Fruit fly (Drosophila melanogaster) whole organism, embryonic: ENCODE data around the gene CG31038.

Experiments
- Ada2b ChIP-seq: fragments of 200-800 bp; sonication (Bioruptor generic); IDR thresholded peaks from 2 replicates; pipeline ENCODE4 v1.3.6; 2022; ENCODE audit warnings: missing biosample characterization, missing genetic modification characterization
- CG1024 ChIP-seq: fragments of 200-800 bp; sonication (Bioruptor generic); IDR thresholded peaks from 2 replicates; pipeline ENCODE4 v1.3.6; 2022; ENCODE audit warnings: missing biosample characterization, missing genetic modification characterization
- CG10979 ChIP-seq: fragments of 200-800 bp; sonication (Bioruptor generic); optimal IDR thresholded peaks from 2 replicates; lab custom pipeline; 2018; ENCODE audit warnings: missing biosample characterization, mild to moderate bottlenecking, missing genetic modification characterization, moderate library complexity
- CG11085 ChIP-seq: fragments of 200-800 bp; sonication (Bioruptor generic); IDR thresholded peaks from 2 replicates; pipeline ENCODE4 v1.3.6; 2022; ENCODE audit warnings: missing biosample characterization, missing genetic modification characterization
- CG12659 ChIP-seq: fragments of 200-800 bp; sonication (Bioruptor generic); optimal IDR thresholded peaks from 3 replicates; lab custom pipeline; 2017; ENCODE audit warnings: mild to moderate bottlenecking, missing biosample characterization, missing genetic modification reagents, missing genetic modification characterization
- CG1529 ChIP-seq: fragments of 200-800 bp; sonication (Bioruptor generic); optimal IDR thresholded peaks from 3 replicates; lab custom pipeline; 2018; ENCODE audit warnings: missing biosample characterization, missing genetic modification characterization
- CG16863 ChIP-seq: fragments of 200-800 bp; sonication (Bioruptor generic); optimal IDR thresholded peaks from 3 replicates; lab custom pipeline; 2016; ENCODE audit warnings: missing biosample characterization, missing genetic modification characterization
- CG17912 ChIP-seq: fragments of 200-800 bp; sonication (Bioruptor generic); optimal IDR thresholded peaks from 2 replicates; lab custom pipeline; 2018; ENCODE audit warnings: missing biosample characterization, mild to moderate bottlenecking, missing genetic modification characterization
- CG2129 ChIP-seq: fragments of 200-800 bp; sonication (Bioruptor generic); IDR thresholded peaks from 2 replicates; pipeline ENCODE4 v1.3.6; 2022; ENCODE audit warnings: missing biosample characterization, missing genetic modification characterization; ENCODE audit not compliant: partially characterized antibody
- CG3065 ChIP-seq: fragments of 200-800 bp; sonication (Bioruptor generic); optimal IDR thresholded peaks from 2 replicates; lab custom pipeline; 2016; ENCODE audit warnings: missing biosample characterization, missing genetic modification characterization
- CG31365 ChIP-seq: fragments of 200-800 bp; sonication (Bioruptor generic); optimal IDR thresholded peaks from 2 replicates; lab custom pipeline; 2018; ENCODE audit warnings: missing biosample characterization, mild to moderate bottlenecking, missing genetic modification characterization
- CG3995 ChIP-seq: fragments of 200-800 bp; sonication (Bioruptor generic); optimal IDR thresholded peaks from 3 replicates; lab custom pipeline; 2016; ENCODE audit warnings: missing biosample characterization, missing genetic modification characterization
- CG7556 ChIP-seq: fragments of 200-800 bp; sonication (Bioruptor generic); optimal IDR thresholded peaks from 2 replicates; lab custom pipeline; 2017; ENCODE audit warnings: missing biosample characterization, mild to moderate bottlenecking, missing genetic modification characterization
- CG7745 ChIP-seq: fragments of 200-800 bp; sonication (Bioruptor generic); optimal IDR thresholded peaks from 2 replicates; lab custom pipeline; 2018; ENCODE audit warnings: missing biosample characterization, mild to moderate bottlenecking, missing genetic modification characterization, moderate library complexity
- CG8089 ChIP-seq: fragments of 200-800 bp; sonication (Bioruptor generic); optimal IDR thresholded peaks from 3 replicates; lab custom pipeline; 2016; ENCODE audit warnings: missing biosample characterization, missing genetic modification characterization
- CG9817 ChIP-seq: fragments of 200-800 bp; sonication (Bioruptor generic); optimal IDR thresholded peaks from 2 replicates; lab custom pipeline; 2018; ENCODE audit warnings: missing biosample characterization, mild to moderate bottlenecking, missing genetic modification characterization, moderate library complexity
- Dek ChIP-seq: fragments of 200-800 bp; sonication (Bioruptor generic); optimal IDR thresholded peaks from 3 replicates; lab custom pipeline; 2019; ENCODE audit warnings: missing biosample characterization, mild to moderate bottlenecking, missing genetic modification characterization, moderate library complexity
- Ets65A ChIP-seq: fragments of 200-800 bp; sonication (Bioruptor generic); peaks from one replicate; lab custom pipeline; 2016; ENCODE audit warnings: missing biosample characterization, missing genetic modification characterization
- HHEX ChIP-seq: fragments of 200-800 bp; sonication (Bioruptor generic); optimal IDR thresholded peaks from 3 replicates; lab custom pipeline; 2017; ENCODE audit warnings: missing biosample characterization, mild to moderate bottlenecking, missing genetic modification characterization, missing genetic modification reagents
- Kr ChIP-seq: fragments of 200-800 bp; sonication (Bioruptor generic); optimal IDR thresholded peaks from 2 replicates; lab custom pipeline; 2017; ENCODE audit warnings: missing biosample characterization, mild to moderate bottlenecking, missing genetic modification characterization
- Mrtf ChIP-seq: fragments of 200-800 bp; sonication (Bioruptor generic); IDR thresholded peaks from 3 replicates; pipeline ENCODE4 v1.3.6; 2022; ENCODE audit warnings: missing biosample characterization, missing genetic modification characterization
- Nf-YA ChIP-seq: fragments of 200-800 bp; sonication (Bioruptor generic); IDR thresholded peaks from 2 replicates; pipeline ENCODE4 v1.3.6; 2022; ENCODE audit warnings: missing biosample characterization, missing genetic modification characterization
- Oaz ChIP-seq: fragments of 200-800 bp; sonication (Bioruptor generic); IDR thresholded peaks from 2 replicates; pipeline ENCODE4 v1.3.6; 2022; ENCODE audit warnings: missing biosample characterization, missing genetic modification characterization
- Ptx1 ChIP-seq: fragments of 200-800 bp; sonication (Bioruptor generic); IDR thresholded peaks from 2 replicates; pipeline ENCODE4 v1.3.6; 2022; ENCODE audit warnings: missing biosample characterization, missing genetic modification characterization
- Rfx ChIP-seq: fragments of 200-800 bp; sonication (Bioruptor generic); IDR thresholded peaks from 2 replicates; pipeline ENCODE4 v1.3.6; 2022; ENCODE audit warnings: missing biosample characterization, missing genetic modification characterization
- TFAM ChIP-seq: fragments of 200-800 bp; sonication (Bioruptor generic); optimal IDR thresholded peaks from 2 replicates; lab custom pipeline; 2017; ENCODE audit warnings: missing biosample characterization, missing genetic modification characterization, inconsistent platforms
- Taf1 ChIP-seq: fragments of 200-800 bp; sonication (Bioruptor generic); IDR thresholded peaks from 2 replicates; pipeline ENCODE4 v1.3.6; 2022; ENCODE audit warnings: missing biosample characterization, missing genetic modification characterization
- Vsx1 ChIP-seq: fragments of 200-800 bp; sonication (Bioruptor generic); optimal IDR thresholded peaks from 2 replicates; lab custom pipeline; 2017; ENCODE audit warnings: missing biosample characterization, mild to moderate bottlenecking, missing genetic modification characterization, missing genetic modification reagents
- YL-1 ChIP-seq: fragments of 200-800 bp; sonication (Bioruptor generic); optimal IDR thresholded peaks from 3 replicates; lab custom pipeline; 2017; ENCODE audit warnings: missing biosample characterization, mild to moderate bottlenecking, missing genetic modification characterization
- ase ChIP-seq: fragments of 200-800 bp; sonication (Bioruptor generic); IDR thresholded peaks from 3 replicates; pipeline ENCODE4 v1.3.6; 2022; ENCODE audit warnings: missing biosample characterization, missing genetic modification characterization
- az2 ChIP-seq: fragments of 200-800 bp; sonication (Bioruptor generic); optimal IDR thresholded peaks from 3 replicates; lab custom pipeline; 2016; ENCODE audit warnings: missing biosample characterization, missing genetic modification characterization
- bsh ChIP-seq, 2 experiments: fragments of 200-800 bp; sonication (Bioruptor generic); optimal IDR thresholded peaks; 2 replicates each; lab custom pipeline; 2017 to 2018; ENCODE audit warnings: mild to moderate bottlenecking in 2 of 2, missing biosample characterization in 2 of 2, missing genetic modification characterization in 2 of 2, moderate library complexity in 1 of 2
- dmrt99B ChIP-seq: fragments of 200-800 bp; sonication (Bioruptor generic); optimal IDR thresholded peaks from 2 replicates; lab custom pipeline; 2018; ENCODE audit warnings: missing biosample characterization, mild to moderate bottlenecking, missing genetic modification characterization, moderate library complexity
- fd102C ChIP-seq: fragments of 200-800 bp; sonication (Bioruptor generic); optimal IDR thresholded peaks from 2 replicates; lab custom pipeline; 2018; ENCODE audit warnings: missing biosample characterization, mild to moderate bottlenecking, missing genetic modification characterization, moderate library complexity
- gcm ChIP-seq: fragments of 200-800 bp; sonication (Bioruptor generic); optimal IDR thresholded peaks from 2 replicates; lab custom pipeline; 2019; ENCODE audit warnings: missing biosample characterization, mild to moderate bottlenecking, missing genetic modification characterization, moderate library complexity
- hbn ChIP-seq: fragments of 200-800 bp; sonication (Bioruptor generic); IDR thresholded peaks from 2 replicates; pipeline ENCODE4 v1.3.6; 2022; ENCODE audit warnings: missing biosample characterization, missing genetic modification characterization; ENCODE audit not compliant: partially characterized antibody
- her ChIP-seq: fragments of 200-800 bp; sonication (Bioruptor generic); optimal IDR thresholded peaks from 2 replicates; lab custom pipeline; 2016; ENCODE audit warnings: missing biosample characterization, missing genetic modification characterization
- kah ChIP-seq: fragments of 200-800 bp; sonication (Bioruptor generic); optimal IDR thresholded peaks from 2 replicates; lab custom pipeline; 2018; ENCODE audit warnings: missing biosample characterization, mild to moderate bottlenecking, missing genetic modification characterization
- oc ChIP-seq: fragments of 200-800 bp; sonication (Bioruptor generic); optimal IDR thresholded peaks from 2 replicates; lab custom pipeline; 2018; ENCODE audit warnings: missing biosample characterization, mild to moderate bottlenecking, missing genetic modification characterization, moderate library complexity
- pb ChIP-seq: fragments of 200-800 bp; sonication (Bioruptor generic); optimal IDR thresholded peaks from 3 replicates; lab custom pipeline; 2016; ENCODE audit warnings: missing biosample characterization, missing genetic modification characterization
- pho ChIP-seq: fragments of 200-800 bp; sonication (Bioruptor generic); optimal IDR thresholded peaks from 2 replicates; lab custom pipeline; 2016; ENCODE audit warnings: missing biosample characterization, missing genetic modification characterization
- prd ChIP-seq, 3 experiments: fragments of >200 bp in 2 of 3; fragments of 200-800 bp in 1 of 3; sonication (Bioruptor generic) in 1 of 3; optimal IDR thresholded peaks in 2 of 3; IDR thresholded peaks in 1 of 3; 2 replicates in 2 of 3; 3 replicates in 1 of 3; pipeline versions ENCODE4 v1.3.6 to Lab custom; 2017 to 2022; ENCODE audit warnings: missing biosample characterization in 1 of 3, missing genetic modification characterization in 1 of 3
- pzg ChIP-seq: fragments of 200-800 bp; sonication (Bioruptor generic); optimal IDR thresholded peaks from 3 replicates; lab custom pipeline; 2018; ENCODE audit warnings: missing biosample characterization, mild to moderate bottlenecking, missing genetic modification characterization, moderate library complexity
- ranshi ChIP-seq: fragments of 200-800 bp; sonication (Bioruptor generic); IDR thresholded peaks from 2 replicates; pipeline ENCODE4 v1.3.6; 2022; ENCODE audit warnings: missing biosample characterization, missing genetic modification characterization
- repo ChIP-seq: fragments of 200-800 bp; sonication (Bioruptor generic); optimal IDR thresholded peaks from 2 replicates; lab custom pipeline; 2016; ENCODE audit warnings: missing biosample characterization, missing genetic modification characterization
- sens-2 ChIP-seq: fragments of 200-800 bp; sonication (Bioruptor generic); IDR thresholded peaks from 2 replicates; pipeline ENCODE4 v1.3.6; 2022; ENCODE audit warnings: missing biosample characterization, missing genetic modification characterization
- sqz ChIP-seq: fragments of 200-800 bp; sonication (Bioruptor generic); optimal IDR thresholded peaks from 3 replicates; lab custom pipeline; 2018; ENCODE audit warnings: missing biosample characterization, mild to moderate bottlenecking, missing genetic modification characterization
- tio ChIP-seq: fragments of 200-800 bp; sonication (Bioruptor generic); optimal IDR thresholded peaks from 2 replicates; lab custom pipeline; 2017; ENCODE audit warnings: missing biosample characterization, missing genetic modification characterization, inconsistent platforms
- zfh1 ChIP-seq: fragments of 200-800 bp; sonication (Bioruptor generic); IDR thresholded peaks from 3 replicates; pipeline ENCODE4 v1.3.6; 2022; ENCODE audit warnings: missing biosample characterization, missing genetic modification characterization

CG31038 gene

dm6 chr3R:29834759-29835709 lies 41.8 kb upstream of the CG31038 start, which contains the start of gene Atg16 (continued):
- no peak for TF ChIP-seq gcm
- TF ChIP-seq HHEX = no peak
- TF ChIP-seq prd (optimal IDR thresholded peaks at IDR 0.05; lab: Kevin White, UChicago) = no peak
- TF ChIP-seq prd (GFP tag; IDR thresholded peaks at IDR 0.05; lab: Robert Waterston, UW) = no peak
- no peak for TF ChIP-seq Vsx1 (GFP tag; lab: Kevin White, UChicago)
- no peak for TF ChIP-seq bsh (GFP tag; optimal IDR thresholded peaks at IDR 0.05; lab: Kevin White, UChicago)
- TF ChIP-seq tio = no peak
- no peak for TF ChIP-seq CG12659 (GFP tag; lab: Kevin White, UChicago)
- TF ChIP-seq CG1529 (GFP tag; lab: Kevin White, UChicago) = no peak
- TF ChIP-seq sens-2 (GFP tag; lab: Robert Waterston, UW) = no peak
- no peak for TF ChIP-seq TFAM (GFP tag; lab: Kevin White, UChicago)
- TF ChIP-seq kah (GFP tag; lab: Kevin White, UChicago) = no peak
- TF ChIP-seq CG7556 (GFP tag; lab: Kevin White, UChicago) = no peak
- TF ChIP-seq CG3065 (GFP tag; lab: Kevin White, UChicago) = no peak
- no peak for TF ChIP-seq CG7745 (tag; lab: Kevin White, UChicago)
- no peak for TF ChIP-seq Oaz (GFP tag; lab: Robert Waterston, UW)
- peak; percentile 68 for TF ChIP-seq Ets65A (GFP tag; lab: Kevin White, UChicago)
- TF ChIP-seq oc (tag; lab: Kevin White, UChicago) = no peak
- TF ChIP-seq CG31365 (tag; lab: Kevin White, UChicago) = no peak
- no peak for TF ChIP-seq her (GFP tag; lab: Kevin White, UChicago)
- TF ChIP-seq CG17912 (GFP tag; lab: Kevin White, UChicago) = no peak
- TF ChIP-seq fd102C (GFP tag; lab: Kevin White, UChicago) = no peak
- TF ChIP-seq Nf-YA (GFP tag; lab: Robert Waterston, UW) = no peak
- no peak for TF ChIP-seq Ada2b (GFP tag; lab: Robert Waterston, UW)
- TF ChIP-seq YL-1 (GFP tag; lab: Kevin White, UChicago) = peak; percentile 27
- TF ChIP-seq CG2129 = peak; percentile 85
- TF ChIP-seq CG16863 = no peak
- no peak for TF ChIP-seq Mrtf (GFP tag; lab: Robert Waterston, UW)
- no peak for TF ChIP-seq Dek (tag; lab: Kevin White, UChicago)
- TF ChIP-seq Taf1 (GFP tag; lab: Robert Waterston, UW) = no peak
- peak; percentile 76 for TF ChIP-seq hbn
- TF ChIP-seq dmrt99B (tag; lab: Kevin White, UChicago) = no peak
- TF ChIP-seq az2 (GFP tag; lab: Kevin White, UChicago) = no peak
- TF ChIP-seq CG1024 (GFP tag; lab: Robert Waterston, UW) = no peak
- TF ChIP-seq CG8089 (GFP tag; lab: Kevin White, UChicago) = no peak
- TF ChIP-seq ranshi (GFP tag; lab: Robert Waterston, UW) = 0 out of 2 replicates have a peak, but pooled peaks have one; percentile 16
- no peak for TF ChIP-seq CG11085 (GFP tag; lab: Robert Waterston, UW)
- TF ChIP-seq CG10979 (tag; lab: Kevin White, UChicago) = no peak
- peak; percentile 38 for TF ChIP-seq pzg (GFP tag; lab: Kevin White, UChicago)
- no peak for TF ChIP-seq Kr (GFP tag; lab: Kevin White, UChicago)
- no peak for TF ChIP-seq repo (GFP tag; lab: Kevin White, UChicago)
- TF ChIP-seq pho (GFP tag; lab: Kevin White, UChicago) = no peak
- no peak for TF ChIP-seq Ptx1 (GFP tag; lab: Robert Waterston, UW)
- no peak for TF ChIP-seq pb (GFP tag; lab: Kevin White, UChicago)
- TF ChIP-seq Rfx = peak; percentile 39; the same call in 1 of the 2 replicates
- TF ChIP-seq ase (GFP tag; lab: Robert Waterston, UW) = no peak
- TF ChIP-seq sqz = no peak
- TF ChIP-seq CG3995 (GFP tag; lab: Kevin White, UChicago) = peak; percentile 36
- no peak for TF ChIP-seq zfh1 (GFP tag; lab: Robert Waterston, UW)
- no peak for TF ChIP-seq CG9817 (tag; lab: Kevin White, UChicago)
